Worm (Caenorhabditis elegans): Measurements from ENCODE around the gene ilc-17.1.

ilc-17.1 gene

ce11 chrX:12781712-12782444, 12.3 kb upstream of the ilc-17.1 start, which contains the start of gene alh-13 (continued):
- no peak for TF ChIP-seq nhr-11 (tag; optimal IDR thresholded peaks at IDR 0.05)
- TF ChIP-seq ztf-11 (tag; optimal IDR thresholded peaks at IDR 0.05): no peak
- no peak for TF ChIP-seq hmg-1.1 (GFP tag; IDR thresholded peaks at IDR 0.05)
- no peak for TF ChIP-seq ces-1 (GFP tag; optimal IDR thresholded peaks at IDR 0.05)
- peak; percentile 43 for TF ChIP-seq dmd-6 (GFP tag; IDR thresholded peaks at IDR 0.05)
- TF ChIP-seq nhr-237 (tag; optimal IDR thresholded peaks at IDR 0.05): no peak
- TF ChIP-seq hif-1 (tag; optimal IDR thresholded peaks at IDR 0.05): no peak
- TF ChIP-seq mep-1 (tag; optimal IDR thresholded peaks at IDR 0.05): no peak
- no peak for TF ChIP-seq madf-5 (GFP tag; IDR thresholded peaks at IDR 0.05)
- no peak for TF ChIP-seq lsy-2 (tag; optimal IDR thresholded peaks at IDR 0.05)
- TF ChIP-seq aly-2 (tag; optimal IDR thresholded peaks at IDR 0.05): no peak
- TF ChIP-seq unc-39 (tag; optimal IDR thresholded peaks at IDR 0.05): no peak
- TF ChIP-seq gei-8 (GFP tag; optimal IDR thresholded peaks at IDR 0.05): no peak
- peak; percentile 76 for TF ChIP-seq hlh-11 (tag; optimal IDR thresholded peaks at IDR 0.05)
- no peak for TF ChIP-seq attf-4 (tag; optimal IDR thresholded peaks at IDR 0.05)
- 0 out of 2 replicates have a peak, but pooled peaks have one; percentile 19 for TF ChIP-seq tra-1 (GFP tag; IDR thresholded peaks at IDR 0.05)
- TF ChIP-seq nhr-102 (tag; optimal IDR thresholded peaks at IDR 0.05): no peak
- TF ChIP-seq php-3 (GFP tag; IDR thresholded peaks at IDR 0.05): no peak
- no peak for TF ChIP-seq duxl-1 (tag; optimal IDR thresholded peaks at IDR 0.05; ENCODE audit: poor library complexity)
- no peak for TF ChIP-seq nhr-25 (tag; optimal IDR thresholded peaks at IDR 0.05; ENCODE audit: borderline replicate concordance, insufficient read depth)
- no peak for TF ChIP-seq skn-1 (tag; optimal IDR thresholded peaks at IDR 0.05)
- no peak for TF ChIP-seq ctbp-1 (GFP tag; IDR thresholded peaks at IDR 0.05)
- TF ChIP-seq mdl-1 (tag; optimal IDR thresholded peaks at IDR 0.05): peak in 1 of 2 experiments; percentile 40
- no peak for TF ChIP-seq T20F7.1 (GFP tag; optimal IDR thresholded peaks at IDR 0.05)
- TF ChIP-seq aha-1 (tag): no peak
- no peak for TF ChIP-seq F49E8.2 (tag; optimal IDR thresholded peaks at IDR 0.05; ENCODE audit: borderline replicate concordance)
- no peak for TF ChIP-seq nhr-10 (tag; optimal IDR thresholded peaks at IDR 0.05)

DNA sequence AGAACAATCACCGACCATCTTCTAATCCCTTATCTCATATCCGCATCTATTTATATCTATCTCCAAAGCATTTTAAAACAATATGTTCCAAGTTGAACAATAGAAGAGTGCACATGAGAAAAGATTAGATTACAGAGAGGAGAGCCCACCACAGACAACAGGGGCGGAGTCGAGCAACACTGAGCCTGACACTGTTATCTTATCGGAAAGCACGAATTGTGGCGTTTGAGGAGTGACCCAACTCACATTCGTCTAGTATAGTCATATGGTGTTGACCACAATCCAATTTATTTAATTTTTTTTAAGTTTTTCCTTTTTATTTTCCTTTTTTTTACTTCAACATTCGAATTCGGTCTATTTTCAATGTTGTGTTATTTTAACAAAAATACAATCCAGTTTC, 11.1 kb upstream of the ilc-17.1 start:
- peak; percentile 83 for TF ChIP-seq hlh-11 (tag; optimal IDR thresholded peaks at IDR 0.05)
- peak; percentile 76 for TF ChIP-seq dve-1 (tag; optimal IDR thresholded peaks at IDR 0.05; ENCODE audit: insufficient read depth)
- TF ChIP-seq aha-1 (tag): no peak
- TF ChIP-seq daf-16 (GFP tag; optimal IDR thresholded peaks at IDR 0.05): no peak
- TF ChIP-seq daf-16 (tag; optimal IDR thresholded peaks at IDR 0.05): peak; percentile 87
- TF ChIP-seq hlh-30 (tag; optimal IDR thresholded peaks at IDR 0.05; ENCODE audit: insufficient read depth): peak; percentile 60
- peak; percentile 10 for TF ChIP-seq nhr-28 (tag; optimal IDR thresholded peaks at IDR 0.05)
- no peak for TF ChIP-seq lir-3 (tag; optimal IDR thresholded peaks at IDR 0.05)

ce11 chrX:12764009-12764408, 5.6 kb downstream of the ilc-17.1 start:
- TF ChIP-seq aha-1 (tag) (peak; percentile 93), Y5F2A.4 (GFP tag; optimal IDR thresholded peaks at IDR 0.05) (no peak), lin-38 (GFP tag; IDR thresholded peaks at IDR 0.05) (no peak), nhr-28 (tag; optimal IDR thresholded peaks at IDR 0.05) (no peak), mdt-29 (GFP tag; IDR thresholded peaks at IDR 0.05) (no peak), egl-43 (GFP tag; IDR thresholded peaks at IDR 0.05) (no peak), madf-9 (GFP tag; conservative IDR thresholded peaks at IDR 0.05) (no peak), lin-1 (GFP tag; IDR thresholded peaks at IDR 0.05) (no peak), gei-8 (GFP tag; optimal IDR thresholded peaks at IDR 0.05) (no peak)

All from whole organism, L4 larva.